Worm (Caenorhabditis elegans) whole organism, L4 larva: ENCODE results near the gene ugt-15.

ENCODE experiments used
- ZK546.5 ChIP-seq, 2 experiments: sonication (generic microtip); optimal IDR thresholded peaks; 2 replicates each; lab custom pipeline; 2017; ENCODE audit warnings: missing biosample characterization in 2 of 2, missing genetic modification characterization in 2 of 2
- ceh-28 ChIP-seq: fragments of 150-350 bp; optimal IDR thresholded peaks from 2 replicates; lab custom pipeline; 2014; ENCODE audit warnings: missing biosample characterization, missing genetic modification reagents, missing genetic modification characterization
- egl-27 ChIP-seq: sonication (generic microtip); optimal IDR thresholded peaks from 3 replicates; lab custom pipeline; 2017; ENCODE audit warnings: missing biosample characterization, missing genetic modification reagents, missing genetic modification characterization
- fkh-10 ChIP-seq: fragments of 150-350 bp; optimal IDR thresholded peaks from 2 replicates; lab custom pipeline; 2014; ENCODE audit warnings: missing biosample characterization, missing genetic modification reagents, missing genetic modification characterization
- lin-15B ChIP-seq: fragments of 150-350 bp; sonication (generic microtip); optimal IDR thresholded peaks from 3 replicates; lab custom pipeline; 2014; ENCODE audit warnings: missing biosample characterization, missing genetic modification characterization
- lir-3 ChIP-seq: sonication (generic microtip); optimal IDR thresholded peaks from 2 replicates; lab custom pipeline; 2016; ENCODE audit warnings: mild to moderate bottlenecking, missing genetic modification characterization, missing compliant biosample characterization
- madf-5 ChIP-seq, 2 experiments: fragments of 200-800 bp; sonication (Bioruptor generic); IDR thresholded peaks; 2 replicates each; pipeline ENCODE4 v1.3.6; 2022; ENCODE audit warnings: missing compliant biosample characterization in 2 of 2, missing genetic modification characterization in 2 of 2
- mep-1 ChIP-seq: fragments of 150-350 bp; sonication (generic microtip); optimal IDR thresholded peaks from 3 replicates; lab custom pipeline; 2014; ENCODE audit warnings: missing biosample characterization, missing genetic modification characterization
- nhr-237 ChIP-seq: sonication (generic microtip); optimal IDR thresholded peaks from 2 replicates; lab custom pipeline; 2017; ENCODE audit warnings: missing biosample characterization, missing genetic modification characterization
- nhr-48 ChIP-seq: sonication (generic microtip); optimal IDR thresholded peaks from 2 replicates; lab custom pipeline; 2016; ENCODE audit warnings: mild to moderate bottlenecking, missing genetic modification characterization, missing compliant biosample characterization
- nhr-77 ChIP-seq: fragments of 150-350 bp; optimal IDR thresholded peaks from 2 replicates; lab custom pipeline; 2014; ENCODE audit warnings: missing biosample characterization, missing genetic modification characterization
- pha-4 ChIP-seq, 2 experiments: fragments of 150-350 bp in 1 of 2; fragments of 200-800 bp in 1 of 2; sonication (Bioruptor generic) in 1 of 2; IDR thresholded peaks in 1 of 2; optimal IDR thresholded peaks in 1 of 2; 2 replicates each; pipeline versions ENCODE4 v1.3.6 to Lab custom; 2014 to 2022; ENCODE audit warnings: missing genetic modification characterization in 2 of 2, missing genetic modification reagents in 2 of 2, missing biosample characterization in 1 of 2, missing compliant biosample characterization in 1 of 2
- unc-39 ChIP-seq: sonication (generic microtip); optimal IDR thresholded peaks from 2 replicates; lab custom pipeline; 2017; ENCODE audit warnings: missing biosample characterization, missing genetic modification characterization
- ztf-11 ChIP-seq: fragments of 150-350 bp; optimal IDR thresholded peaks from 2 replicates; lab custom pipeline; 2014; ENCODE audit warnings: missing biosample characterization, missing genetic modification characterization

- no peak for TF ChIP-seq lin-15B
- no peak for TF ChIP-seq nhr-48 (tag; lab: Kevin White, UChicago)
- no peak for TF ChIP-seq ztf-11 (tag; lab: Kevin White, UChicago)
- no peak for TF ChIP-seq pha-4 (GFP tag; IDR thresholded peaks at IDR 0.05; lab: Robert Waterston, UW)
- no peak for TF ChIP-seq pha-4 (tag; optimal IDR thresholded peaks at IDR 0.05; lab: Kevin White, UChicago)
- TF ChIP-seq mep-1 (tag; lab: Kevin White, UChicago), result no peak
- no peak for TF ChIP-seq unc-39 (tag; lab: Kevin White, UChicago)
- TF ChIP-seq nhr-237 (tag; lab: Kevin White, UChicago), result no peak
- TF ChIP-seq fkh-10 (GFP tag; lab: Kevin White, UChicago), result no peak
- TF ChIP-seq ceh-28 (tag; lab: Kevin White, UChicago), result no peak
- no peak for TF ChIP-seq ZK546.5 (tag; optimal IDR thresholded peaks at IDR 0.05; lab: Kevin White, UChicago)
- TF ChIP-seq madf-5 (GFP tag; IDR thresholded peaks at IDR 0.05; lab: Robert Waterston, UW), result no peak
- no peak for TF ChIP-seq nhr-77 (tag; lab: Kevin White, UChicago)
- TF ChIP-seq lir-3 (tag; lab: Kevin White, UChicago), result no peak
- no peak for TF ChIP-seq egl-27
Measured at ce11 chrV:12844748-12845147, 17.4 kb downstream of the ugt-15 start.
